Fruit fly (Drosophila melanogaster): ENCODE results near the gene gnu.

The gnu gene

dm6 chr3L:14801854-14802616 lies 1.1 kb downstream of the gnu start, which contains the start of gene NHP2 (continued):
- TF ChIP-seq gro (GFP tag; optimal IDR thresholded peaks at IDR 0.05) (peak; percentile 68), Med (GFP tag) (peak; percentile 93), CG2116 (GFP tag; optimal IDR thresholded peaks at IDR 0.05) (peak; percentile 72), Stat92E (GFP tag; optimal IDR thresholded peaks at IDR 0.05) (peak in 1 of 3 experiments; percentile 24), tna (GFP tag; IDR thresholded peaks at IDR 0.05; ENCODE audit: partially characterized antibody) (0 out of 2 replicates have a peak, but pooled peaks have one; percentile 29), CG12155 (GFP tag; optimal IDR thresholded peaks at IDR 0.05) (peak; percentile 72), pros (GFP tag; optimal IDR thresholded peaks at IDR 0.05) (no peak), CG12071 (GFP tag; optimal IDR thresholded peaks at IDR 0.05) (no peak), CG7745 (tag; optimal IDR thresholded peaks at IDR 0.05) (peak; percentile 24), CG30403 (GFP tag; optimal IDR thresholded peaks at IDR 0.05) (peak; percentile 90), fd3F (GFP tag; optimal IDR thresholded peaks at IDR 0.05) (peak; percentile 62), CG17612 (GFP tag; IDR thresholded peaks at IDR 0.05) (peak; percentile 59), pita (GFP tag; optimal IDR thresholded peaks at IDR 0.05) (peak; percentile 79), CG3281 (GFP tag; optimal IDR thresholded peaks at IDR 0.05) (peak; percentile 83), CG11504 (tag; optimal IDR thresholded peaks at IDR 0.05) (no peak), CG2712 (tag; optimal IDR thresholded peaks at IDR 0.05) (peak; percentile 88), Dip2 (GFP tag; IDR thresholded peaks at IDR 0.05) (no peak), CG15479 (GFP tag; optimal IDR thresholded peaks at IDR 0.05) (no peak), nerfin-1 (tag; optimal IDR thresholded peaks at IDR 0.05) (peak; percentile 65), jing (GFP tag; optimal IDR thresholded peaks at IDR 0.05) (peak; percentile 62), CG4617 (GFP tag; optimal IDR thresholded peaks at IDR 0.05; ENCODE audit: borderline replicate concordance) (peak; percentile 85), CG4328 (GFP tag; optimal IDR thresholded peaks at IDR 0.05) (peak; percentile 43), ems (GFP tag; optimal IDR thresholded peaks at IDR 0.05) (peak; percentile 58), Ptx1 (GFP tag; IDR thresholded peaks at IDR 0.05) (peak; percentile 77), Hmx (GFP tag; optimal IDR thresholded peaks at IDR 0.05) (no peak), CG10979 (tag; optimal IDR thresholded peaks at IDR 0.05) (peak; percentile 83), ewg (GFP tag; optimal IDR thresholded peaks at IDR 0.05) (no peak), bcd (GFP tag; optimal IDR thresholded peaks at IDR 0.05) (peak; percentile 90), sima (GFP tag; optimal IDR thresholded peaks at IDR 0.05) (no peak), jigr1 (GFP tag; IDR thresholded peaks at IDR 0.05) (no peak), Doc2 (GFP tag; IDR thresholded peaks at IDR 0.05) (no peak), dysf (GFP tag; IDR thresholded peaks at IDR 0.05) (peak; percentile 85), nau (GFP tag; optimal IDR thresholded peaks at IDR 0.05) (no peak), Ssrp (tag; optimal IDR thresholded peaks at IDR 0.05) (peak; percentile 70), Meics (GFP tag; optimal IDR thresholded peaks at IDR 0.05) (peak; percentile 89), caup (GFP tag; optimal IDR thresholded peaks at IDR 0.05; ENCODE audit: severe bottlenecking) (peak; percentile 87), CoRest (tag; optimal IDR thresholded peaks at IDR 0.05) (peak; percentile 83), Dll (GFP tag; IDR thresholded peaks at IDR 0.05; ENCODE audit: partially characterized antibody) (peak; percentile 35; the same call in 1 of the 4 replicates), chm (GFP tag; IDR thresholded peaks at IDR 0.05) (peak; percentile 79), esg (GFP tag; conservative IDR thresholded peaks at IDR 0.05) (peak; percentile 68), tgo (GFP tag; IDR thresholded peaks at IDR 0.05) (peak; percentile 79), CG7271 (tag; optimal IDR thresholded peaks at IDR 0.05) (no peak), ase (GFP tag; IDR thresholded peaks at IDR 0.05) (peak; percentile 84), CG33213 (GFP tag; optimal IDR thresholded peaks at IDR 0.05) (peak; percentile 43), CG30431 (GFP tag; optimal IDR thresholded peaks at IDR 0.05) (peak; percentile 57), crc (GFP tag; optimal IDR thresholded peaks at IDR 0.05) (no peak), Lhr (GFP tag; optimal IDR thresholded peaks at IDR 0.05) (peak; percentile 89), CG10209 (GFP tag; optimal IDR thresholded peaks at IDR 0.05) (peak; percentile 80)

Data from whole organism, embryonic.